Worm (Caenorhabditis elegans) whole organism, L3 larva: ENCODE results near the gene T10D4.1.
A peak's percentile ranks its signal among the peaks of the same experiment; 100 is the strongest.
"Not testable (repeated sequence)": the region's sequence is repeated elsewhere in the genome, so short reads cannot be mapped to it uniquely, and the experiment has no call there.

Source experiments
- ZK546.5 ChIP-seq: sonication (generic microtip); optimal IDR thresholded peaks from 2 replicates; lab custom pipeline; 2017; ENCODE audit warnings: missing biosample characterization, missing genetic modification characterization
- aly-2 ChIP-seq: fragments of 150-350 bp; optimal IDR thresholded peaks from 2 replicates; lab custom pipeline; 2014; ENCODE audit warnings: missing biosample characterization, missing genetic modification characterization
- ama-1 ChIP-seq: fragments of 150-350 bp; optimal IDR thresholded peaks from 2 replicates; lab custom pipeline; 2018
- ceh-16 ChIP-seq: sonication (generic microtip); optimal IDR thresholded peaks from 2 replicates; lab custom pipeline; 2017; ENCODE audit warnings: missing biosample characterization, missing genetic modification characterization
- ceh-28 ChIP-seq: fragments of 150-350 bp; optimal IDR thresholded peaks from 2 replicates; lab custom pipeline; 2014; ENCODE audit warnings: missing biosample characterization, missing genetic modification reagents, missing genetic modification characterization
- ceh-82 ChIP-seq: fragments of 150-350 bp; optimal IDR thresholded peaks from 2 replicates; lab custom pipeline; 2014; ENCODE audit warnings: missing biosample characterization, missing genetic modification characterization
- ceh-9 ChIP-seq: sonication (generic microtip); optimal IDR thresholded peaks from 2 replicates; lab custom pipeline; 2018; ENCODE audit warnings: missing biosample characterization, missing genetic modification characterization
- daf-12 ChIP-seq: fragments of 150-350 bp; optimal IDR thresholded peaks from 2 replicates; lab custom pipeline; 2014; ENCODE audit warnings: missing biosample characterization, missing genetic modification reagents, missing genetic modification characterization
- egl-27 ChIP-seq: sonication (generic microtip); optimal IDR thresholded peaks from 4 replicates; lab custom pipeline; 2017; ENCODE audit warnings: missing biosample characterization, missing genetic modification reagents, missing genetic modification characterization
- elt-1 ChIP-seq: fragments of 150-350 bp; optimal IDR thresholded peaks from 2 replicates; lab custom pipeline; 2014; ENCODE audit warnings: missing biosample characterization, missing genetic modification characterization
- elt-2 ChIP-seq: sonication (generic microtip); optimal IDR thresholded peaks from 2 replicates; lab custom pipeline; 2016; ENCODE audit warnings: missing genetic modification reagents, mild to moderate bottlenecking, missing genetic modification characterization, missing compliant biosample characterization
- elt-3 ChIP-seq, 3 experiments: fragments of 150-350 bp in 1 of 3; sonication (generic microtip) in 2 of 3; optimal IDR thresholded peaks; 2 replicates in 2 of 3; 4 replicates in 1 of 3; lab custom pipeline; 2014 to 2017; ENCODE audit warnings: missing biosample characterization in 3 of 3, missing genetic modification characterization in 3 of 3
- eor-1 ChIP-seq, 2 experiments: fragments of 150-350 bp; optimal IDR thresholded peaks; 2 replicates each; lab custom pipeline; 2014 to 2018; ENCODE audit warnings: missing biosample characterization in 2 of 2, missing genetic modification characterization in 2 of 2
- fkh-10 ChIP-seq: sonication (generic microtip); optimal IDR thresholded peaks from 2 replicates; lab custom pipeline; 2017; ENCODE audit warnings: missing biosample characterization, missing genetic modification reagents, missing genetic modification characterization
- fkh-2 ChIP-seq: fragments of 150-350 bp; optimal IDR thresholded peaks from 2 replicates; lab custom pipeline; 2014; ENCODE audit warnings: missing biosample characterization, missing genetic modification reagents, missing genetic modification characterization
- fos-1 ChIP-seq: fragments of 150-350 bp; optimal IDR thresholded peaks from 2 replicates; lab custom pipeline; 2014; ENCODE audit warnings: missing biosample characterization, missing genetic modification characterization
- hmg-11 ChIP-seq: sonication (generic microtip); optimal IDR thresholded peaks from 2 replicates; lab custom pipeline; 2016; ENCODE audit warnings: missing genetic modification characterization, missing compliant biosample characterization
- lin-15B ChIP-seq: fragments of 150-350 bp; optimal IDR thresholded peaks from 2 replicates; lab custom pipeline; 2014; ENCODE audit warnings: missing biosample characterization, missing genetic modification characterization
- lin-39 ChIP-seq: fragments of 150-350 bp; optimal IDR thresholded peaks from 2 replicates; lab custom pipeline; 2018; ENCODE audit warnings: missing biosample characterization, missing genetic modification reagents, missing genetic modification characterization
- lsy-12 ChIP-seq: sonication (generic microtip); optimal IDR thresholded peaks from 2 replicates; lab custom pipeline; 2016; ENCODE audit warnings: mild to moderate bottlenecking, missing genetic modification characterization, missing compliant biosample characterization
- mml-1 ChIP-seq: fragments of 150-350 bp; sonication (generic microtip); optimal IDR thresholded peaks from 3 replicates; lab custom pipeline; 2014; ENCODE audit warnings: missing biosample characterization, missing genetic modification characterization
- nhr-11 ChIP-seq: fragments of 150-350 bp; optimal IDR thresholded peaks from 2 replicates; lab custom pipeline; 2014; ENCODE audit warnings: missing biosample characterization, missing genetic modification characterization
- nhr-12 ChIP-seq: fragments of 150-350 bp; optimal IDR thresholded peaks from 2 replicates; lab custom pipeline; 2014; ENCODE audit warnings: missing biosample characterization, missing genetic modification characterization
- nhr-23 ChIP-seq: fragments of 150-350 bp; optimal IDR thresholded peaks from 2 replicates; lab custom pipeline; 2014; ENCODE audit warnings: missing biosample characterization, missing genetic modification reagents, missing genetic modification characterization
- nhr-25 ChIP-seq: sonication (generic microtip); optimal IDR thresholded peaks from 2 replicates; lab custom pipeline; 2017; ENCODE audit warnings: missing biosample characterization, missing genetic modification characterization
- nhr-67 ChIP-seq: fragments of 150-350 bp; optimal IDR thresholded peaks from 2 replicates; lab custom pipeline; 2014; ENCODE audit warnings: missing biosample characterization, missing genetic modification characterization
- nhr-76 ChIP-seq: fragments of 150-350 bp; sonication (generic microtip); optimal IDR thresholded peaks from 5 replicates; lab custom pipeline; 2014; ENCODE audit warnings: missing biosample characterization, missing genetic modification characterization
- pha-4 ChIP-seq: fragments of 150-350 bp; optimal IDR thresholded peaks from 2 replicates; lab custom pipeline; 2014; ENCODE audit warnings: missing biosample characterization, missing genetic modification reagents, missing genetic modification characterization
- sea-2 ChIP-seq: fragments of 150-350 bp; sonication (generic microtip); optimal IDR thresholded peaks from 4 replicates; lab custom pipeline; 2014; ENCODE audit warnings: missing biosample characterization, missing genetic modification reagents, missing genetic modification characterization
- skn-1 ChIP-seq: fragments of 150-350 bp; optimal IDR thresholded peaks from 2 replicates; lab custom pipeline; 2014; ENCODE audit warnings: missing biosample characterization, missing genetic modification characterization
- snpc-4 ChIP-seq: fragments of 150-350 bp; optimal IDR thresholded peaks from 2 replicates; lab custom pipeline; 2014; ENCODE audit warnings: missing biosample characterization, missing genetic modification characterization
- tbx-2 ChIP-seq: sonication (generic microtip); optimal IDR thresholded peaks from 2 replicates; lab custom pipeline; 2016; ENCODE audit warnings: mild to moderate bottlenecking, missing genetic modification characterization, missing compliant biosample characterization
- unc-39 ChIP-seq: sonication (generic microtip); optimal IDR thresholded peaks from 4 replicates; lab custom pipeline; 2017; ENCODE audit warnings: missing biosample characterization, missing genetic modification characterization
- unc-62 ChIP-seq: fragments of 150-350 bp; sonication (generic microtip); optimal IDR thresholded peaks from 4 replicates; lab custom pipeline; 2014; ENCODE audit warnings: missing biosample characterization, missing genetic modification reagents, missing genetic modification characterization
- zag-1 ChIP-seq: fragments of 150-350 bp; optimal IDR thresholded peaks from 2 replicates; lab custom pipeline; 2014; ENCODE audit warnings: missing biosample characterization, missing genetic modification characterization
- ztf-11 ChIP-seq: fragments of 150-350 bp; optimal IDR thresholded peaks from 2 replicates; lab custom pipeline; 2014; ENCODE audit warnings: missing biosample characterization, missing genetic modification characterization

The T10D4.1 gene

ce11 chrII:3118907-3119382 lies 31.0 kb upstream of the T10D4.1 start, which contains the start of gene T10D4.6:
Gene T10D4.6 (plus strand): TSS chrII:3119332.
- TF ChIP-seq lin-39, result peak; percentile 8
- no peak for TF ChIP-seq nhr-76
- TF ChIP-seq hmg-11 (tag; lab: Kevin White, UChicago), result peak; percentile 84
- peak; percentile 7 for TF ChIP-seq lin-15B (tag; lab: Kevin White, UChicago)
- TF ChIP-seq ztf-11 (tag; lab: Kevin White, UChicago), result no peak
- peak; percentile 56 for TF ChIP-seq pha-4
- no peak for TF ChIP-seq snpc-4
- no peak for TF ChIP-seq nhr-25 (tag; lab: Kevin White, UChicago)

DNA sequence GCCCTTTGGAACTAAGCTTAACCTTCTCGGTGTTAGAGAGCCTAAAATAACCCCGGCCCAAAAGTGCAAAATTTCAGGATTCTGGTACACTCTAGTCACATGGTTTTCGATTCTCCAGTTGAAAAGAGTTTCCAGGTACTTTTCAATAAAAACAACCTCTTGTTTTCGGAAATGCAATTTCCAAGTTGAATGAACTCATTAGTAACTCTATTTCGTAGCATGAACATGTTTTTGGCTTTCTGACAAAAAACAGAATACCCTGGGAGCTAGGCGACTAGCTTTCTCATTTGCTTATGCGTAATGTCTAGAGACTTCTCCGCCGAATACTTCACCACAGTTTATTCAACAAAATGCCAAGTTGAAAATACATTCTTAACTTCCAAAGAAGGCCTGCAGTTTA lies 26.7 kb upstream of the T10D4.1 start, which contains the start of gene srh-71:
Gene srh-71, plus strand, starts transcription at position 301 of the 400 bp plus-strand sequence.
- TF ChIP-seq zag-1, result no peak
- TF ChIP-seq ama-1 (lab: Kevin White, UChicago), result no peak
- no peak for TF ChIP-seq tbx-2 (tag; lab: Kevin White, UChicago)
- TF ChIP-seq elt-1, result no peak
- no peak for TF ChIP-seq nhr-23
- no peak for TF ChIP-seq eor-1 (tag; optimal IDR thresholded peaks at IDR 0.05; lab: Kevin White, UChicago)
- TF ChIP-seq mml-1 (tag; lab: Kevin White, UChicago), result no peak
- TF ChIP-seq ZK546.5 (tag; lab: Kevin White, UChicago), result no peak
- TF ChIP-seq egl-27 (tag; lab: Kevin White, UChicago), result no peak
- no peak for TF ChIP-seq nhr-11 (tag; lab: Kevin White, UChicago)
- no peak for TF ChIP-seq elt-2 (tag; lab: Kevin White, UChicago)
- TF ChIP-seq ceh-28 (tag; lab: Kevin White, UChicago), result no peak
- TF ChIP-seq daf-12 (tag; lab: Kevin White, UChicago), result no peak
- no peak for TF ChIP-seq ceh-9 (tag; lab: Kevin White, UChicago)
- no peak for TF ChIP-seq nhr-12 (tag; lab: Kevin White, UChicago)
- TF ChIP-seq sea-2 (GFP tag; lab: Kevin White, UChicago), result no peak
- no peak for TF ChIP-seq skn-1 (tag; lab: Kevin White, UChicago)
- no peak for TF ChIP-seq ceh-16 (tag; lab: Kevin White, UChicago)

DNA sequence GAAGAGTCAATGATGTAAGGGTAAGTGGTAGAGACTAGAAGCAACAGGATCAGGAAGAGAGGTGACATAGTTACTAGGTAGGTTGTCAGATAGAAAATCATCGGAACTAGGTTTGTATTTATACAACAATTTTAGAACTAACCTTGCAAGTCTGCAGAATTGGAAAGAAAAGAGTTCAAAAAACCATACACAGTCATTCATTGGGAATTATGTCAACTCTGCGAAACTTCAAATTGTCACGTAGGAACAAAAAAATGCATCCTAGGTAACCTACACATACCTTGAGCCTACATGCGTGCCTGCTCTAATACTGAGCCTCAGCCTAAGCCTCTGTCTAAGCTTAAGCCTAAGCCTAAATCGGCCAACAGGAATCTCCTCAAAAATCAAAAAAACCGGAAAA lies 23.6 kb upstream of the T10D4.1 start, which contains the start of gene ins-19:
Gene ins-19, minus strand, starts transcription at position 101 of the 400 bp plus-strand sequence.
- no peak for TF ChIP-seq unc-62 (GFP tag; lab: Kevin White, UChicago)
- no peak for TF ChIP-seq daf-12 (tag; lab: Kevin White, UChicago)
- no peak for TF ChIP-seq aly-2
- TF ChIP-seq fkh-10 (GFP tag; lab: Kevin White, UChicago), result no peak
- no peak for TF ChIP-seq lsy-12
- no peak for TF ChIP-seq ceh-9 (tag; lab: Kevin White, UChicago)
- no peak for TF ChIP-seq pha-4
- no peak for TF ChIP-seq zag-1
- no peak for TF ChIP-seq lin-39
- TF ChIP-seq fkh-2 (tag; lab: Kevin White, UChicago), result no peak
- TF ChIP-seq sea-2 (GFP tag; lab: Kevin White, UChicago), result no peak
- TF ChIP-seq elt-3 (tag; optimal IDR thresholded peaks at IDR 0.05; lab: Kevin White, UChicago), result no peak
- TF ChIP-seq nhr-11 (tag; lab: Kevin White, UChicago), result no peak
- TF ChIP-seq nhr-67 (tag; lab: Kevin White, UChicago), result no peak
- no peak for TF ChIP-seq unc-39 (tag; lab: Kevin White, UChicago)
- TF ChIP-seq nhr-25 (tag; lab: Kevin White, UChicago), result no peak
- TF ChIP-seq elt-1, result no peak
- no peak for TF ChIP-seq hmg-11 (tag; lab: Kevin White, UChicago)
- no peak for TF ChIP-seq nhr-12 (tag; lab: Kevin White, UChicago)

- TF ChIP-seq fkh-2 (tag; lab: Kevin White, UChicago); eor-1 (tag; optimal IDR thresholded peaks at IDR 0.05; lab: Kevin White, UChicago); egl-27 (tag; lab: Kevin White, UChicago): not testable (repeated sequence)
These were observed 23.2 kb upstream of the T10D4.1 start, which contains the start of gene ins-31 for ce11 chrII:3126741-3127140. Gene ins-31 (plus strand): TSS chrII:3127041.

ce11 chrII:3129007-3129406 lies 20.9 kb upstream of the T10D4.1 start, which contains the start of gene chil-24:
Gene chil-24 (plus strand): TSS chrII:3129162.
- TF ChIP-seq nhr-23 (peak; percentile 22), fkh-10 (GFP tag; lab: Kevin White, UChicago) (no peak), fos-1 (tag; lab: Kevin White, UChicago) (no peak), ceh-82 (no peak), ZK546.5 (tag; lab: Kevin White, UChicago) (no peak), pha-4 (peak; percentile 53), nhr-25 (tag; lab: Kevin White, UChicago) (peak; percentile 28)
